Fruit fly (Drosophila melanogaster) whole organism, embryonic: ENCODE results near the gene mag.

Experiments
- Ada2b ChIP-seq: fragments of 200-800 bp; sonication (Bioruptor generic); IDR thresholded peaks from 2 replicates; pipeline ENCODE4 v1.3.6; 2022; ENCODE audit warnings: missing biosample characterization, missing genetic modification characterization
- Antp ChIP-seq: fragments of 200-800 bp; sonication (Bioruptor generic); optimal IDR thresholded peaks from 3 replicates; lab custom pipeline; 2016; ENCODE audit warnings: missing biosample characterization, missing genetic modification characterization
- CG10209 ChIP-seq: fragments of 200-800 bp; sonication (Bioruptor generic); optimal IDR thresholded peaks from 3 replicates; lab custom pipeline; 2017; ENCODE audit warnings: missing biosample characterization, mild to moderate bottlenecking, missing genetic modification characterization, missing genetic modification reagents
- CG11504 ChIP-seq: fragments of 200-800 bp; sonication (Bioruptor generic); optimal IDR thresholded peaks from 3 replicates; lab custom pipeline; 2019; ENCODE audit warnings: missing biosample characterization, mild to moderate bottlenecking, missing genetic modification characterization, moderate library complexity
- CG11695 ChIP-seq: fragments of 200-800 bp; sonication (Bioruptor generic); IDR thresholded peaks from 3 replicates; pipeline ENCODE4 v1.3.6; 2022; ENCODE audit warnings: missing biosample characterization, missing genetic modification characterization
- CG12391 ChIP-seq: fragments of 200-800 bp; sonication (Bioruptor generic); optimal IDR thresholded peaks from 3 replicates; lab custom pipeline; 2018; ENCODE audit warnings: missing biosample characterization, mild to moderate bottlenecking, missing genetic modification characterization, moderate library complexity
- CG12769 ChIP-seq: fragments of 200-800 bp; sonication (Bioruptor generic); optimal IDR thresholded peaks from 2 replicates; lab custom pipeline; 2019; ENCODE audit warnings: missing biosample characterization, mild to moderate bottlenecking, missing genetic modification characterization, moderate library complexity
- CG14014 ChIP-seq: fragments of 200-800 bp; sonication (Bioruptor generic); IDR thresholded peaks from 2 replicates; pipeline ENCODE4 v1.3.6; 2022; ENCODE audit warnings: missing biosample characterization, missing genetic modification characterization
- CG17612 ChIP-seq: fragments of 200-800 bp; sonication (Bioruptor generic); IDR thresholded peaks from 2 replicates; pipeline ENCODE4 v1.3.6; 2022; ENCODE audit warnings: missing biosample characterization, missing genetic modification characterization
- CG3281 ChIP-seq: fragments of 200-800 bp; sonication (Bioruptor generic); optimal IDR thresholded peaks from 3 replicates; lab custom pipeline; 2017; ENCODE audit warnings: missing biosample characterization, mild to moderate bottlenecking, missing genetic modification characterization
- CG34376 ChIP-seq: fragments of 200-800 bp; sonication (Bioruptor generic); optimal IDR thresholded peaks from 2 replicates; lab custom pipeline; 2018; ENCODE audit warnings: missing biosample characterization, mild to moderate bottlenecking, missing genetic modification characterization
- CG42726 ChIP-seq: fragments of 200-800 bp; sonication (Bioruptor generic); IDR thresholded peaks from 2 replicates; pipeline ENCODE4 v1.3.6; 2022; ENCODE audit warnings: missing biosample characterization, missing genetic modification characterization; ENCODE audit not compliant: partially characterized antibody
- CG5180 ChIP-seq: fragments of 200-800 bp; sonication (Bioruptor generic); optimal IDR thresholded peaks from 3 replicates; lab custom pipeline; 2017; ENCODE audit warnings: missing biosample characterization, missing genetic modification characterization, mild to moderate bottlenecking, moderate library complexity, missing genetic modification reagents
- CG5953 ChIP-seq: fragments of 200-800 bp; sonication (Bioruptor generic); IDR thresholded peaks from 2 replicates; pipeline ENCODE4 v1.3.6; 2022; ENCODE audit warnings: missing biosample characterization, missing genetic modification characterization
- CG6683 ChIP-seq: fragments of 200-800 bp; sonication (Bioruptor generic); optimal IDR thresholded peaks from 2 replicates; lab custom pipeline; 2017; ENCODE audit warnings: missing biosample characterization, mild to moderate bottlenecking, missing genetic modification characterization, missing genetic modification reagents
- CG6765 ChIP-seq: fragments of 200-800 bp; sonication (Bioruptor generic); optimal IDR thresholded peaks from 3 replicates; lab custom pipeline; 2017; ENCODE audit warnings: missing biosample characterization, mild to moderate bottlenecking, missing genetic modification characterization
- CG7372 ChIP-seq: fragments of 200-800 bp; sonication (Bioruptor generic); IDR thresholded peaks from 2 replicates; pipeline ENCODE4 v1.3.6; 2022; ENCODE audit warnings: missing biosample characterization, missing genetic modification characterization
- CG8281 ChIP-seq: fragments of 200-800 bp; sonication (Bioruptor generic); optimal IDR thresholded peaks from 2 replicates; lab custom pipeline; 2018; ENCODE audit warnings: missing biosample characterization, mild to moderate bottlenecking, missing genetic modification characterization, moderate library complexity
- CG8924 ChIP-seq: fragments of 200-800 bp; optimal IDR thresholded peaks from 3 replicates; lab custom pipeline; 2019; ENCODE audit warnings: missing biosample characterization, mild to moderate bottlenecking, missing genetic modification characterization, moderate library complexity
- CG9797 ChIP-seq: fragments of 200-800 bp; sonication (Bioruptor generic); optimal IDR thresholded peaks from 3 replicates; lab custom pipeline; 2018; ENCODE audit warnings: missing biosample characterization, mild to moderate bottlenecking, missing genetic modification characterization
- Chrac-16 ChIP-seq: fragments of 200-800 bp; sonication (Bioruptor generic); optimal IDR thresholded peaks from 3 replicates; lab custom pipeline; 2016; ENCODE audit warnings: missing biosample characterization, missing genetic modification characterization
- Gsc ChIP-seq: fragments of 200-800 bp; sonication (Bioruptor generic); IDR thresholded peaks from 2 replicates; pipeline ENCODE4 v1.3.6; 2022; ENCODE audit warnings: missing biosample characterization, missing genetic modification characterization
- H15 ChIP-seq: fragments of 200-800 bp; sonication (Bioruptor generic); IDR thresholded peaks from 3 replicates; pipeline ENCODE4 v1.3.6; 2022; ENCODE audit warnings: missing biosample characterization, missing genetic modification characterization
- MBD-R2 ChIP-seq: fragments of 200-800 bp; sonication (Bioruptor generic); IDR thresholded peaks from 2 replicates; pipeline ENCODE4 v1.3.6; 2022; ENCODE audit warnings: missing biosample characterization, missing genetic modification characterization
- Myb ChIP-seq: fragments of 200-800 bp; sonication (Bioruptor generic); optimal IDR thresholded peaks from 2 replicates; lab custom pipeline; 2016; ENCODE audit warnings: missing biosample characterization, missing genetic modification characterization
- Nf-YB ChIP-seq: fragments of 200-800 bp; sonication (Bioruptor generic); optimal IDR thresholded peaks from 3 replicates; lab custom pipeline; 2019; ENCODE audit warnings: missing biosample characterization, mild to moderate bottlenecking, missing genetic modification characterization, moderate library complexity
- Spps ChIP-seq: fragments of 200-800 bp; sonication (Bioruptor generic); optimal IDR thresholded peaks from 2 replicates; lab custom pipeline; 2018; ENCODE audit warnings: missing biosample characterization, mild to moderate bottlenecking, missing genetic modification characterization
- bbx ChIP-seq: fragments of 200-800 bp; sonication (Bioruptor generic); IDR thresholded peaks from 2 replicates; pipeline ENCODE4 v1.3.6; 2022; ENCODE audit warnings: missing biosample characterization, missing genetic modification characterization; ENCODE audit not compliant: partially characterized antibody
- btn ChIP-seq: fragments of 200-800 bp; sonication (Bioruptor generic); optimal IDR thresholded peaks from 2 replicates; lab custom pipeline; 2016; ENCODE audit warnings: missing biosample characterization, missing genetic modification characterization
- cas ChIP-seq: fragments of 200-800 bp; sonication (Bioruptor generic); IDR thresholded peaks from 2 replicates; pipeline ENCODE4 v1.3.6; 2022; ENCODE audit warnings: missing biosample characterization, missing genetic modification characterization
- cato ChIP-seq: fragments of 200-800 bp; sonication (Bioruptor generic); optimal IDR thresholded peaks from 2 replicates; lab custom pipeline; 2016; ENCODE audit warnings: missing biosample characterization, missing genetic modification characterization, borderline replicate concordance
- croc ChIP-seq: fragments of 200-800 bp; sonication (Bioruptor generic); conservative IDR thresholded peaks from 3 replicates; pipeline ENCODE4 v1.3.6; 2022; ENCODE audit warnings: missing biosample characterization, missing genetic modification characterization
- crp ChIP-seq, 2 experiments: fragments of 200-800 bp; sonication (Bioruptor generic); optimal IDR thresholded peaks; 2 replicates in 1 of 2; 3 replicates in 1 of 2; lab custom pipeline; 2017; ENCODE audit warnings: missing biosample characterization in 2 of 2, missing genetic modification characterization in 2 of 2, mild to moderate bottlenecking in 1 of 2, moderate library complexity in 1 of 2
- emc ChIP-seq: fragments of 200-800 bp; sonication (Bioruptor generic); optimal IDR thresholded peaks from 2 replicates; lab custom pipeline; 2016; ENCODE audit warnings: missing biosample characterization, missing genetic modification characterization
- exex ChIP-seq: fragments of 200-800 bp; sonication (Bioruptor generic); optimal IDR thresholded peaks from 4 replicates; lab custom pipeline; 2018; ENCODE audit warnings: missing biosample characterization, mild to moderate bottlenecking, missing genetic modification characterization, moderate library complexity
- fd64A ChIP-seq: fragments of 200-800 bp; sonication (Bioruptor generic); optimal IDR thresholded peaks from 3 replicates; lab custom pipeline; 2018; ENCODE audit warnings: missing biosample characterization, mild to moderate bottlenecking, missing genetic modification characterization
- gt ChIP-seq: fragments of 200-800 bp; sonication (Bioruptor generic); IDR thresholded peaks from 2 replicates; pipeline ENCODE4 v1.3.6; 2022; ENCODE audit warnings: missing biosample characterization, missing genetic modification characterization
- hth ChIP-seq: fragments of >200 bp; optimal IDR thresholded peaks from 2 replicates; lab custom pipeline; 2017; ENCODE audit warnings: inconsistent platforms
- kah ChIP-seq: fragments of 200-800 bp; sonication (Bioruptor generic); optimal IDR thresholded peaks from 2 replicates; lab custom pipeline; 2018; ENCODE audit warnings: missing biosample characterization, mild to moderate bottlenecking, missing genetic modification characterization
- lab ChIP-seq: fragments of 200-800 bp; sonication (Bioruptor generic); optimal IDR thresholded peaks from 3 replicates; lab custom pipeline; 2017; ENCODE audit warnings: missing biosample characterization, missing genetic modification characterization, mild to moderate bottlenecking, moderate library complexity, missing genetic modification reagents
- lbe ChIP-seq: fragments of 200-800 bp; sonication (Bioruptor generic); optimal IDR thresholded peaks from 2 replicates; lab custom pipeline; 2016; ENCODE audit warnings: missing biosample characterization, mild to moderate bottlenecking, missing genetic modification characterization
- lilli ChIP-seq: fragments of 200-800 bp; sonication (Bioruptor generic); optimal IDR thresholded peaks from 3 replicates; lab custom pipeline; 2016; ENCODE audit warnings: missing biosample characterization, missing genetic modification characterization
- maf-S ChIP-seq: fragments of 200-800 bp; sonication (Bioruptor generic); optimal IDR thresholded peaks from 2 replicates; lab custom pipeline; 2016; ENCODE audit warnings: missing biosample characterization, missing genetic modification characterization
- oc ChIP-seq: fragments of 200-800 bp; sonication (Bioruptor generic); optimal IDR thresholded peaks from 2 replicates; lab custom pipeline; 2018; ENCODE audit warnings: missing biosample characterization, mild to moderate bottlenecking, missing genetic modification characterization, moderate library complexity
- otp ChIP-seq: fragments of 200-800 bp; sonication (Bioruptor generic); IDR thresholded peaks from 3 replicates; pipeline ENCODE4, ENCODE4 v1.3.6; 2022; ENCODE audit warnings: missing biosample characterization, missing genetic modification characterization
- psq ChIP-seq: fragments of 200-800 bp; sonication (Bioruptor generic); optimal IDR thresholded peaks from 2 replicates; lab custom pipeline; 2017; ENCODE audit warnings: missing biosample characterization, missing genetic modification characterization
- rib ChIP-seq: fragments of 200-800 bp; sonication (Bioruptor generic); IDR thresholded peaks from 2 replicates; pipeline ENCODE4 v1.3.6; 2022; ENCODE audit warnings: missing biosample characterization, missing genetic modification characterization
- run ChIP-seq: fragments of 200-800 bp; sonication (Bioruptor generic); optimal IDR thresholded peaks from 3 replicates; lab custom pipeline; 2018; ENCODE audit warnings: missing biosample characterization, mild to moderate bottlenecking, missing genetic modification characterization
- seq ChIP-seq: fragments of 200-800 bp; sonication (Bioruptor generic); IDR thresholded peaks from 2 replicates; pipeline ENCODE4 v1.3.6; 2022; ENCODE audit warnings: missing biosample characterization, missing genetic modification characterization

The mag gene

DNA sequence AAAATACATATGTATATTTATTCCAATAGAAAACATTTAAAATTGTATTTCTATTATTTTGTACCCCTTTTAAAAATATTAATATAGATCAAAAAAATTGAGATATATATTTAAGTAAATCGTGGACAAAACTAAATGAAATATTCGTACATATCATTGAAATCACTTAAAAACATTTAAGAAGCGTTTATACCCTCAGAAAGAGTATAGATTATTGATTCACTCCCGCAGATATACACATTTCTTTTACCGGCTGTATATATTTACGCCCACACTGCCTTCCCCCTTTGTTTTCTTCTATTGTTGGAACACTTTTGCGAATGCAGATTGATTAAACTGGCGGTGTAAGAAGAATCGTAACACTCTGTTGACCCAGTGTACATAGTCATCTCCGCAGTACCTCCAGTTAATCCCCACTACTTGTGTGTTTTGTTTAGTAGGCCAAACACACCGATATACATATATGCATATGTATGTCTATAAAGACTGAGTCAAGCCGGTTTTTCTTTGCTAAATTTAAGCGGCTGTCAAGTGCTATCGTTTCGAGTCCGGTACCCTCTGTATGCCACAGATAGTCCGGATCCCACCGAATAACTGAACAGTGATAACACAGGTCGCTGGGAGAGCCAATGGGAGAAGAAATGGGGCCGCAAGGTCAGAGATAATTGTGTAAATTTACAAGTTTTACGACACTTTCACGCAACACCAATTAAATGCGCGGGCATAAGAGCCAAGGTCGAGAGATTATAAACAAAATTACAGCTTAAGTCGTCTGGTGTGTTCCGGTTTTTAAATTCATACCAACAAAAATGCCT is 11.2 kb downstream of the mag start (continued):
- peak; percentile 86 for TF ChIP-seq CG12769 (tag; lab: Kevin White, UChicago)
- no peak for TF ChIP-seq emc (GFP tag; lab: Kevin White, UChicago)
- TF ChIP-seq crp (GFP tag; optimal IDR thresholded peaks at IDR 0.05; lab: Kevin White, UChicago) = no peak
- no peak for TF ChIP-seq CG5180 (GFP tag; lab: Kevin White, UChicago)
- TF ChIP-seq cas (GFP tag; lab: Robert Waterston, UW) = no peak
- no peak for TF ChIP-seq Chrac-16 (GFP tag; lab: Kevin White, UChicago)
- peak; percentile 51 for TF ChIP-seq exex
- no peak for TF ChIP-seq CG9797 (GFP tag; lab: Kevin White, UChicago)
- peak; percentile 75 for TF ChIP-seq fd64A (GFP tag; lab: Kevin White, UChicago)
- TF ChIP-seq CG10209 (GFP tag; lab: Kevin White, UChicago) = peak; percentile 76
- TF ChIP-seq lbe (GFP tag; lab: Kevin White, UChicago) = no peak
- peak; percentile 35 for TF ChIP-seq Myb
- TF ChIP-seq rib (GFP tag; lab: Robert Waterston, UW) = no peak; the same call in 1 of the 2 replicates
- peak; percentile 47 for TF ChIP-seq CG11504 (tag; lab: Kevin White, UChicago)
- TF ChIP-seq CG8924 = peak; percentile 41
- TF ChIP-seq seq (GFP tag; lab: Robert Waterston, UW) = no peak
- no peak for TF ChIP-seq H15 (GFP tag; lab: Robert Waterston, UW)
- no peak for TF ChIP-seq CG7372 (GFP tag; lab: Robert Waterston, UW)
- TF ChIP-seq Gsc (GFP tag; lab: Robert Waterston, UW) = no peak
- peak; percentile 50 for TF ChIP-seq Antp (GFP tag; lab: Kevin White, UChicago)
- peak; percentile 8 for TF ChIP-seq kah (GFP tag; lab: Kevin White, UChicago)
- peak; percentile 43 for TF ChIP-seq lab (GFP tag; lab: Kevin White, UChicago)
- TF ChIP-seq Ada2b (GFP tag; lab: Robert Waterston, UW) = no peak
- TF ChIP-seq CG42726 (GFP tag; lab: Robert Waterston, UW) = no peak
- no peak for TF ChIP-seq croc
- peak; percentile 22 for TF ChIP-seq CG34376
- TF ChIP-seq cato (GFP tag; lab: Kevin White, UChicago) = peak; percentile 32
- peak; percentile 18 for TF ChIP-seq CG8281
- peak; percentile 45 for TF ChIP-seq btn (GFP tag; lab: Kevin White, UChicago)
- no peak for TF ChIP-seq run (tag; lab: Kevin White, UChicago)
- TF ChIP-seq CG17612 (GFP tag; lab: Robert Waterston, UW) = no peak
- no peak for TF ChIP-seq hth (lab: Kevin White, UChicago)
- TF ChIP-seq CG11695 (GFP tag; lab: Robert Waterston, UW) = peak; percentile 49; the same call in 2 of the 3 replicates
- peak; percentile 37 for TF ChIP-seq CG6683 (GFP tag; lab: Kevin White, UChicago)
- TF ChIP-seq otp (GFP tag; lab: Robert Waterston, UW) = 0 out of 3 replicates have a peak, but pooled peaks have one; percentile 56
- TF ChIP-seq Nf-YB (GFP tag; lab: Kevin White, UChicago) = peak; percentile 33
- TF ChIP-seq CG12391 = peak; percentile 25
- peak; percentile 20; the same call in 1 of the 2 replicates for TF ChIP-seq CG14014
- peak; percentile 22 for TF ChIP-seq lilli (GFP tag; lab: Kevin White, UChicago)
- TF ChIP-seq Spps = peak; percentile 44
- TF ChIP-seq CG3281 = peak; percentile 6
- peak; percentile 49 for TF ChIP-seq CG6765 (GFP tag; lab: Kevin White, UChicago)
- peak; percentile 58 for TF ChIP-seq oc (tag; lab: Kevin White, UChicago)
- no peak for TF ChIP-seq MBD-R2 (GFP tag; lab: Robert Waterston, UW)
- no peak for TF ChIP-seq bbx (GFP tag; lab: Robert Waterston, UW)
- TF ChIP-seq gt (GFP tag; lab: Robert Waterston, UW) = no peak
- peak; percentile 47; the same call in 1 of the 2 replicates for TF ChIP-seq CG5953 (GFP tag; lab: Robert Waterston, UW)
- peak; percentile 47 for TF ChIP-seq psq (GFP tag; lab: Kevin White, UChicago)
- peak; percentile 42 for TF ChIP-seq maf-S (GFP tag; lab: Kevin White, UChicago)
